Worm (Caenorhabditis elegans) whole organism, late embryonic: ENCODE data around the gene cyp-35B3.

Source experiments
- C08G9.2 ChIP-seq: sonication (generic microtip); optimal IDR thresholded peaks from 2 replicates; lab custom pipeline; 2016; ENCODE audit warnings: mild to moderate bottlenecking, missing genetic modification characterization, moderate library complexity, missing compliant biosample characterization
- C38D4.7 ChIP-seq: fragments of 200-800 bp; sonication (Bioruptor generic); optimal IDR thresholded peaks from 2 replicates; lab custom pipeline; 2018; ENCODE audit warnings: mild to moderate bottlenecking, missing genetic modification characterization, moderate library complexity, missing compliant biosample characterization
- K09A11.1 ChIP-seq: sonication (generic microtip); optimal IDR thresholded peaks from 2 replicates; lab custom pipeline; 2017; ENCODE audit warnings: antibody characterized with exemption, mild to moderate bottlenecking, missing genetic modification characterization, missing compliant biosample characterization; ENCODE audit not compliant: insufficient read depth
- T23F11.4 ChIP-seq: fragments of 200-800 bp; sonication (Bioruptor generic); optimal IDR thresholded peaks from 2 replicates; lab custom pipeline; 2018; ENCODE audit warnings: mild to moderate bottlenecking, missing genetic modification characterization, missing compliant biosample characterization
- ceh-14 ChIP-seq: sonication (generic microtip); optimal IDR thresholded peaks from 2 replicates; lab custom pipeline; 2016; ENCODE audit warnings: missing genotype, missing genetic modification characterization, missing compliant biosample characterization
- ceh-18 ChIP-seq: sonication (generic microtip); optimal IDR thresholded peaks from 2 replicates; lab custom pipeline; 2016; ENCODE audit warnings: missing genetic modification characterization, missing compliant biosample characterization
- ceh-22 ChIP-seq: sonication (generic microtip); optimal IDR thresholded peaks from 2 replicates; lab custom pipeline; 2017; ENCODE audit warnings: missing biosample characterization, missing genetic modification characterization
- ceh-31 ChIP-seq: sonication (generic microtip); optimal IDR thresholded peaks from 2 replicates; lab custom pipeline; 2016; ENCODE audit warnings: missing genetic modification characterization, missing compliant biosample characterization
- ceh-34 ChIP-seq: sonication (generic microtip); optimal IDR thresholded peaks from 2 replicates; lab custom pipeline; 2016; ENCODE audit warnings: mild to moderate bottlenecking, missing genetic modification characterization, missing compliant biosample characterization
- elt-2 ChIP-seq: sonication (generic microtip); optimal IDR thresholded peaks from 2 replicates; lab custom pipeline; 2016; ENCODE audit warnings: missing genetic modification reagents, missing genetic modification characterization, missing compliant biosample characterization
- elt-4 ChIP-seq: sonication (generic microtip); optimal IDR thresholded peaks from 2 replicates; lab custom pipeline; 2016; ENCODE audit warnings: missing genetic modification characterization, missing compliant biosample characterization
- ets-4 ChIP-seq: sonication (generic microtip); optimal IDR thresholded peaks from 2 replicates; lab custom pipeline; 2016; ENCODE audit warnings: missing genetic modification characterization, missing compliant biosample characterization
- eyg-1 ChIP-seq: sonication (generic microtip); optimal IDR thresholded peaks from 2 replicates; lab custom pipeline; 2016; ENCODE audit warnings: missing genotype, missing genetic modification characterization, missing compliant biosample characterization
- fax-1 ChIP-seq: sonication (generic microtip); optimal IDR thresholded peaks from 2 replicates; lab custom pipeline; 2016; ENCODE audit warnings: missing genotype, missing genetic modification characterization, missing compliant biosample characterization
- fkh-10 ChIP-seq: fragments of 150-350 bp; optimal IDR thresholded peaks from 2 replicates; lab custom pipeline; 2014; ENCODE audit warnings: missing biosample characterization, missing genetic modification reagents, missing genetic modification characterization
- gmeb-2 ChIP-seq: sonication (generic microtip); optimal IDR thresholded peaks from 2 replicates; lab custom pipeline; 2016; ENCODE audit warnings: missing genetic modification characterization, inconsistent platforms, missing compliant biosample characterization
- hlh-30 ChIP-seq: sonication (generic microtip); optimal IDR thresholded peaks from 2 replicates; lab custom pipeline; 2017; ENCODE audit warnings: antibody characterized with exemption, missing genetic modification characterization, missing compliant biosample characterization; ENCODE audit not compliant: insufficient read depth
- hlh-8 ChIP-seq: sonication (generic microtip); optimal IDR thresholded peaks from 2 replicates; lab custom pipeline; 2016; ENCODE audit warnings: missing genotype, missing genetic modification characterization, missing compliant biosample characterization
- lim-6 ChIP-seq: sonication (generic microtip); optimal IDR thresholded peaks from 2 replicates; lab custom pipeline; 2016; ENCODE audit warnings: missing genetic modification characterization, missing compliant biosample characterization
- lin-11 ChIP-seq: fragments of 200-800 bp; sonication (Bioruptor generic); optimal IDR thresholded peaks from 2 replicates; lab custom pipeline; 2018; ENCODE audit warnings: mild to moderate bottlenecking, missing genetic modification characterization, missing compliant biosample characterization
- nhr-11 ChIP-seq: fragments of 150-350 bp; optimal IDR thresholded peaks from 2 replicates; lab custom pipeline; 2014; ENCODE audit warnings: missing biosample characterization, missing genetic modification characterization
- pax-1 ChIP-seq: fragments of 150-350 bp; optimal IDR thresholded peaks from 2 replicates; lab custom pipeline; 2014; ENCODE audit warnings: missing biosample characterization, missing genetic modification characterization
- pha-2 ChIP-seq: sonication (generic microtip); optimal IDR thresholded peaks from 2 replicates; lab custom pipeline; 2017; ENCODE audit warnings: mild to moderate bottlenecking, missing genetic modification characterization, missing compliant biosample characterization
- pha-4 ChIP-seq: fragments of 150-350 bp; optimal IDR thresholded peaks from 2 replicates; lab custom pipeline; 2018; ENCODE audit warnings: missing biosample characterization, missing genetic modification reagents, missing genetic modification characterization
- pqm-1 ChIP-seq: sonication (generic microtip); optimal IDR thresholded peaks from 2 replicates; lab custom pipeline; 2016; ENCODE audit warnings: missing genetic modification characterization, missing compliant biosample characterization
- pros-1 ChIP-seq: fragments of 150-350 bp; optimal IDR thresholded peaks from 2 replicates; lab custom pipeline; 2014; ENCODE audit warnings: missing biosample characterization, missing genetic modification reagents, missing genetic modification characterization
- ref-2 ChIP-seq: sonication (generic microtip); optimal IDR thresholded peaks from 2 replicates; lab custom pipeline; 2016; ENCODE audit warnings: missing genetic modification characterization, missing compliant biosample characterization
- sdc-2 ChIP-seq: sonication (generic microtip); optimal IDR thresholded peaks from 2 replicates; lab custom pipeline; 2016; ENCODE audit warnings: missing genotype, missing genetic modification characterization, missing compliant biosample characterization
- sox-2 ChIP-seq: fragments of 200-800 bp; sonication (Bioruptor generic); IDR thresholded peaks from 2 replicates; pipeline ENCODE4 v1.3.6; 2022; ENCODE audit warnings: missing genetic modification reagents, missing genetic modification characterization, missing compliant biosample characterization
- sox-4 ChIP-seq: sonication (generic microtip); optimal IDR thresholded peaks from 2 replicates; lab custom pipeline; 2017; ENCODE audit warnings: mild to moderate bottlenecking, missing genetic modification characterization, inconsistent platforms, missing compliant biosample characterization
- syd-9 ChIP-seq: sonication (generic microtip); optimal IDR thresholded peaks from 2 replicates; lab custom pipeline; 2016; ENCODE audit warnings: mild to moderate bottlenecking, missing genetic modification characterization, moderate library complexity, missing compliant biosample characterization
- tbx-2 ChIP-seq: sonication (generic microtip); optimal IDR thresholded peaks from 2 replicates; lab custom pipeline; 2016; ENCODE audit warnings: missing genetic modification characterization, missing compliant biosample characterization
- tbx-7 ChIP-seq: sonication (generic microtip); optimal IDR thresholded peaks from 2 replicates; lab custom pipeline; 2016; ENCODE audit warnings: missing genotype, missing genetic modification characterization, missing compliant biosample characterization
- ttx-3 ChIP-seq: sonication (generic microtip); optimal IDR thresholded peaks from 2 replicates; lab custom pipeline; 2016; ENCODE audit warnings: missing genetic modification reagents, missing genetic modification characterization, missing compliant biosample characterization
- unc-3 ChIP-seq, 2 experiments: fragments of 200-800 bp in 1 of 2; sonication (Bioruptor generic) in 1 of 2; sonication (generic microtip) in 1 of 2; conservative IDR thresholded peaks in 1 of 2; optimal IDR thresholded peaks in 1 of 2; 2 replicates each; pipeline versions ENCODE4 v1.3.6 to Lab custom; 2016 to 2022; ENCODE audit warnings: missing compliant biosample characterization in 2 of 2, missing genetic modification characterization in 2 of 2, missing genetic modification reagents in 1 of 2
- unc-42 ChIP-seq: sonication (generic microtip); optimal IDR thresholded peaks from 2 replicates; lab custom pipeline; 2016; ENCODE audit warnings: missing genotype, missing genetic modification characterization, missing compliant biosample characterization
- unc-86 ChIP-seq: sonication (generic microtip); optimal IDR thresholded peaks from 2 replicates; lab custom pipeline; 2016; ENCODE audit warnings: missing genetic modification characterization, missing compliant biosample characterization
- zip-5 ChIP-seq: sonication (generic microtip); optimal IDR thresholded peaks from 2 replicates; lab custom pipeline; 2016; ENCODE audit warnings: missing genetic modification characterization, missing compliant biosample characterization
- ztf-16 ChIP-seq: sonication (generic microtip); optimal IDR thresholded peaks from 2 replicates; lab custom pipeline; 2017; ENCODE audit warnings: missing genetic modification characterization, missing compliant biosample characterization

The cyp-35B3 gene

DNA sequence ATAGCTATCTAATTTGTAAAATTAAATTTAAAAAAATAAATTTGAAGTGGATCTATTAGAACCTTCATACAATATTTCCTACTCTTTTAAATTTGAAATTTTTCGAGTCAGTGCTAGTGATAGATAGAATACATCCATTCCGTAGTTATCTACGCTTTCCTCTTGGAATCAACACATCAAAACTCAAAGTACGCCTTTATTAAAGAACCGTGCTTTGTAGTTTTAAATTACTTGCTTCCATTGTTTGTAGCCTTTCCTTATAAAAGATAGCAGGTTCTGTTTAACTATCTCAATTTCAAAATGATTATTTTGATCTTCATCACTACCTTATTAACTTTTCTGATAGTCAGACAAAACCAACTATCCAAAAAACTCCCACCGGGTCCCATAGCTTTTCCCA, at the start of gene cyp-35B3:
Gene cyp-35B3, plus strand, starts transcription at position 301 of the 400 bp plus-strand sequence.
- TF ChIP-seq ceh-31 (no peak), gmeb-2 (tag; lab: Kevin White, UChicago) (no peak), K09A11.1 (tag; lab: Kevin White, UChicago) (no peak), ceh-14 (tag; lab: Kevin White, UChicago) (no peak), elt-2 (tag; lab: Kevin White, UChicago) (no peak), sox-4 (tag; lab: Kevin White, UChicago) (no peak), hlh-30 (tag; lab: Kevin White, UChicago) (no peak), ceh-18 (tag; lab: Kevin White, UChicago) (no peak)
- TF ChIP-seq, all 69 proteins: peak for 0

- TF ChIP-seq nhr-11 (tag; lab: Kevin White, UChicago) (no peak), pqm-1 (tag; lab: Kevin White, UChicago) (no peak), ceh-14 (tag; lab: Kevin White, UChicago) (no peak), syd-9 (tag; lab: Kevin White, UChicago) (no peak), C38D4.7 (GFP tag; lab: Kevin White, UChicago) (no peak), tbx-7 (tag; lab: Kevin White, UChicago) (no peak), sox-4 (tag; lab: Kevin White, UChicago) (no peak), fax-1 (tag; lab: Kevin White, UChicago) (no peak), unc-42 (tag; lab: Kevin White, UChicago) (no peak), lin-11 (tag; lab: Kevin White, UChicago) (no peak), sox-2 (no peak), ref-2 (tag; lab: Kevin White, UChicago) (no peak), pros-1 (tag; lab: Kevin White, UChicago) (no peak), ceh-34 (tag; lab: Kevin White, UChicago) (no peak), C08G9.2 (no peak)
Observed at ce11 chrV:3896018-3896417, 49.1 kb upstream of the cyp-35B3 start.

ce11 chrV:3900102-3900501, 45.1 kb upstream of the cyp-35B3 start, which contains the start of gene irld-22:
Gene irld-22 (minus strand): TSS chrV:3900202.
- TF ChIP-seq hlh-8 (tag; lab: Kevin White, UChicago) (no peak), C38D4.7 (GFP tag; lab: Kevin White, UChicago) (no peak), ceh-31 (no peak), ceh-22 (tag; lab: Kevin White, UChicago) (no peak), unc-42 (tag; lab: Kevin White, UChicago) (no peak), hlh-30 (tag; lab: Kevin White, UChicago) (no peak), ttx-3 (tag; lab: Kevin White, UChicago) (no peak), elt-4 (tag; lab: Kevin White, UChicago) (no peak), sdc-2 (tag; lab: Kevin White, UChicago) (no peak), tbx-7 (tag; lab: Kevin White, UChicago) (no peak), ceh-34 (tag; lab: Kevin White, UChicago) (no peak), unc-86 (no peak), ets-4 (tag; lab: Kevin White, UChicago) (no peak), lin-11 (tag; lab: Kevin White, UChicago) (no peak)

- TF ChIP-seq unc-3 (GFP tag; conservative IDR thresholded peaks at IDR 0.05; lab: Robert Waterston, UW) (no peak), unc-3 (tag; optimal IDR thresholded peaks at IDR 0.05; lab: Kevin White, UChicago) (no peak), T23F11.4 (GFP tag; lab: Kevin White, UChicago) (no peak), tbx-2 (tag; lab: Kevin White, UChicago) (no peak), pha-2 (tag; lab: Kevin White, UChicago) (no peak), pqm-1 (tag; lab: Kevin White, UChicago) (no peak), pax-1 (tag; lab: Kevin White, UChicago) (no peak), pha-4 (no peak), ztf-16 (tag; lab: Kevin White, UChicago) (no peak), eyg-1 (tag; lab: Kevin White, UChicago) (no peak), zip-5 (no peak), lim-6 (tag; lab: Kevin White, UChicago) (no peak), fkh-10 (GFP tag; lab: Kevin White, UChicago) (no peak), syd-9 (tag; lab: Kevin White, UChicago) (no peak)
Observed at ce11 chrV:3902458-3903157, 42.5 kb upstream of the cyp-35B3 start, which contains the start of the genes str-229 and srh-190. Gene str-229 (minus strand): TSS chrV:3902558. Gene srh-190 (plus strand): TSS chrV:3903107.
